Worm (Caenorhabditis elegans) whole organism, young adult: ENCODE results near the gene B0334.20.

ENCODE experiments used
- C06A6.2 ChIP-seq: fragments of 200-800 bp; sonication (Bioruptor generic); conservative IDR thresholded peaks from 2 replicates; pipeline ENCODE4 v1.3.6; 2022; ENCODE audit warnings: missing genetic modification characterization, missing compliant biosample characterization
- C17E4.6 ChIP-seq: fragments of 200-800 bp; sonication (Bioruptor generic); IDR thresholded peaks from 2 replicates; pipeline ENCODE4 v1.3.6; 2022; ENCODE audit warnings: missing genetic modification reagents, missing genetic modification characterization, missing compliant biosample characterization
- F22D6.2 ChIP-seq: sonication (generic microtip); optimal IDR thresholded peaks from 2 replicates; lab custom pipeline; 2016; ENCODE audit warnings: mild to moderate bottlenecking, missing genetic modification characterization, missing compliant biosample characterization
- F33H1.4 ChIP-seq: fragments of 200-800 bp; sonication (Bioruptor generic); IDR thresholded peaks from 2 replicates; pipeline ENCODE4 v1.3.6; 2022; ENCODE audit warnings: missing genetic modification reagents, missing genetic modification characterization, missing compliant biosample characterization
- F49E8.2 ChIP-seq: sonication (generic microtip); optimal IDR thresholded peaks from 3 replicates; lab custom pipeline; 2017; ENCODE audit warnings: missing genetic modification characterization, mild to moderate bottlenecking, missing compliant biosample characterization, antibody characterized with exemption, moderate library complexity; ENCODE audit not compliant: insufficient read depth
- F57A8.1 ChIP-seq: fragments of 200-800 bp; sonication (Bioruptor generic); optimal IDR thresholded peaks from 2 replicates; lab custom pipeline; 2018; ENCODE audit warnings: mild to moderate bottlenecking, missing genetic modification characterization, moderate library complexity, missing compliant biosample characterization
- F57C9.4 ChIP-seq: sonication (generic microtip); optimal IDR thresholded peaks from 2 replicates; lab custom pipeline; 2017; ENCODE audit warnings: mild to moderate bottlenecking, missing genetic modification characterization, missing compliant biosample characterization
- T07F8.4 ChIP-seq: sonication (generic microtip); optimal IDR thresholded peaks from 2 replicates; lab custom pipeline; 2016; ENCODE audit warnings: mild to moderate bottlenecking, missing genetic modification characterization, moderate library complexity, missing compliant biosample characterization
- Y67H2A.10 ChIP-seq: fragments of 200-800 bp; sonication (Bioruptor generic); conservative IDR thresholded peaks from 2 replicates; pipeline ENCODE4 v1.3.6; 2022; ENCODE audit warnings: missing genetic modification reagents, missing genetic modification characterization, missing compliant biosample characterization
- atf-7 ChIP-seq: sonication (generic microtip); optimal IDR thresholded peaks from 2 replicates; lab custom pipeline; 2017; ENCODE audit warnings: mild to moderate bottlenecking, missing genetic modification characterization, missing compliant biosample characterization
- attf-3 ChIP-seq: fragments of 200-800 bp; sonication (Bioruptor generic); conservative IDR thresholded peaks from 2 replicates; pipeline ENCODE4 v1.3.6; 2022; ENCODE audit warnings: missing genetic modification reagents, missing genetic modification characterization, missing compliant biosample characterization
- attf-5 ChIP-seq: fragments of 200-800 bp; sonication (Bioruptor generic); optimal IDR thresholded peaks from 2 replicates; lab custom pipeline; 2018; ENCODE audit warnings: mild to moderate bottlenecking, missing genetic modification characterization, missing compliant biosample characterization
- bed-2 ChIP-seq: fragments of 200-800 bp; sonication (Bioruptor generic); IDR thresholded peaks from 2 replicates; pipeline ENCODE4 v1.3.6; 2022; ENCODE audit warnings: missing genetic modification reagents, missing genetic modification characterization, missing compliant biosample characterization
- cebp-1 ChIP-seq, 2 experiments: fragments of 200-800 bp in 1 of 2; sonication (Bioruptor generic) in 1 of 2; sonication (generic microtip) in 1 of 2; IDR thresholded peaks in 1 of 2; optimal IDR thresholded peaks in 1 of 2; 2 replicates each; pipeline versions ENCODE4 v1.3.6 to Lab custom; 2017 to 2022; ENCODE audit warnings: missing compliant biosample characterization in 2 of 2, missing genetic modification characterization in 2 of 2, mild to moderate bottlenecking in 1 of 2, missing genetic modification reagents in 1 of 2, moderate library complexity in 1 of 2
- cebp-2 ChIP-seq: fragments of 200-800 bp; sonication (Bioruptor generic); IDR thresholded peaks from 2 replicates; pipeline ENCODE4 v1.3.6; 2022; ENCODE audit warnings: missing genetic modification characterization, missing compliant biosample characterization
- ceh-100 ChIP-seq: fragments of 200-800 bp; sonication (Bioruptor generic); IDR thresholded peaks from 2 replicates; pipeline ENCODE4 v1.3.6; 2022; ENCODE audit warnings: missing genetic modification reagents, missing genetic modification characterization, missing compliant biosample characterization
- die-1 ChIP-seq: sonication (generic microtip); optimal IDR thresholded peaks from 2 replicates; lab custom pipeline; 2016; ENCODE audit warnings: missing genotype, mild to moderate bottlenecking, missing genetic modification characterization, missing compliant biosample characterization
- dpl-1 ChIP-seq: fragments of 150-350 bp; optimal IDR thresholded peaks from 2 replicates; lab custom pipeline; 2014; ENCODE audit warnings: missing biosample characterization, missing genetic modification reagents, missing genetic modification characterization
- egl-18 ChIP-seq: fragments of 200-800 bp; sonication (Bioruptor generic); IDR thresholded peaks from 2 replicates; pipeline ENCODE4 v1.3.6; 2022; ENCODE audit warnings: missing genetic modification reagents, missing genetic modification characterization, missing compliant biosample characterization
- egl-44 ChIP-seq: fragments of 200-800 bp; sonication (Bioruptor generic); IDR thresholded peaks from 2 replicates; pipeline ENCODE4 v1.3.6; 2022; ENCODE audit warnings: missing genetic modification reagents, missing genetic modification characterization, missing compliant biosample characterization
- ekl-4 ChIP-seq: fragments of 200-800 bp; sonication (Bioruptor generic); IDR thresholded peaks from 2 replicates; pipeline ENCODE4 v1.3.6; 2022; ENCODE audit warnings: missing genetic modification reagents, missing genetic modification characterization, missing compliant biosample characterization
- hmg-1.2 ChIP-seq: fragments of 200-800 bp; sonication (Bioruptor generic); IDR thresholded peaks from 2 replicates; pipeline ENCODE4 v1.3.6; 2022; ENCODE audit warnings: missing genetic modification reagents, missing genetic modification characterization, missing compliant biosample characterization
- hrde-1 ChIP-seq: sonication (generic microtip); optimal IDR thresholded peaks from 2 replicates; lab custom pipeline; 2016; ENCODE audit warnings: missing genetic modification characterization, mild to moderate bottlenecking, missing compliant biosample characterization, moderate library complexity, missing genotype, missing genetic modification reagents, borderline replicate concordance
- lin-35 ChIP-seq, 3 experiments: fragments of 150-350 bp in 2 of 3; sonication (generic microtip) in 1 of 3; optimal IDR thresholded peaks; 2 replicates each; lab custom pipeline; 2014 to 2018; ENCODE audit warnings: missing biosample characterization in 3 of 3, missing genetic modification characterization in 3 of 3, missing genetic modification reagents in 3 of 3
- lsl-1 ChIP-seq: fragments of 200-800 bp; sonication (Bioruptor generic); optimal IDR thresholded peaks from 2 replicates; lab custom pipeline; 2018; ENCODE audit warnings: mild to moderate bottlenecking, missing genetic modification characterization, moderate library complexity, missing compliant biosample characterization
- madf-3 ChIP-seq: fragments of 200-800 bp; sonication (Bioruptor generic); IDR thresholded peaks from 2 replicates; pipeline ENCODE4 v1.3.6; 2022; ENCODE audit warnings: missing genetic modification reagents, missing genetic modification characterization, missing compliant biosample characterization
- madf-6 ChIP-seq: fragments of 200-800 bp; sonication (Bioruptor generic); IDR thresholded peaks from 2 replicates; pipeline ENCODE4 v1.3.6; 2022; ENCODE audit warnings: missing genetic modification reagents, missing genetic modification characterization, missing compliant biosample characterization
- mcd-1 ChIP-seq: fragments of 200-800 bp; sonication (Bioruptor generic); IDR thresholded peaks from 2 replicates; pipeline ENCODE4 v1.3.6; 2022; ENCODE audit warnings: missing genetic modification reagents, missing genetic modification characterization, missing compliant biosample characterization
- mes-4 ChIP-seq: sonication (generic microtip); optimal IDR thresholded peaks from 2 replicates; lab custom pipeline; 2016; ENCODE audit warnings: missing genotype, missing genetic modification characterization, missing compliant biosample characterization
- mxl-1 ChIP-seq: sonication (generic microtip); optimal IDR thresholded peaks from 2 replicates; lab custom pipeline; 2016; ENCODE audit warnings: missing genetic modification characterization, missing compliant biosample characterization
- nfya-1 ChIP-seq: sonication (generic microtip); optimal IDR thresholded peaks from 2 replicates; lab custom pipeline; 2017; ENCODE audit warnings: antibody characterized with exemption, missing compliant biosample characterization, missing genetic modification characterization, borderline replicate concordance; ENCODE audit not compliant: insufficient read depth
- nfyb-1 ChIP-seq: fragments of 200-800 bp; sonication (Bioruptor generic); IDR thresholded peaks from 2 replicates; pipeline ENCODE4 v1.3.6; 2022; ENCODE audit warnings: missing genetic modification reagents, missing genetic modification characterization, missing compliant biosample characterization
- nhr-120 ChIP-seq: fragments of 200-800 bp; sonication (Bioruptor generic); IDR thresholded peaks from 2 replicates; pipeline ENCODE4 v1.3.6; 2022; ENCODE audit warnings: missing genetic modification characterization, missing compliant biosample characterization
- nhr-80 ChIP-seq: sonication (generic microtip); optimal IDR thresholded peaks from 2 replicates; lab custom pipeline; 2016; ENCODE audit warnings: missing genetic modification characterization, missing compliant biosample characterization
- nhr-90 ChIP-seq: sonication (generic microtip); optimal IDR thresholded peaks from 2 replicates; lab custom pipeline; 2016; ENCODE audit warnings: missing genotype, mild to moderate bottlenecking, missing genetic modification characterization, missing compliant biosample characterization
- pbrm-1 ChIP-seq: fragments of 200-800 bp; sonication (Bioruptor generic); IDR thresholded peaks from 2 replicates; pipeline ENCODE4 v1.3.6; 2022; ENCODE audit warnings: missing genetic modification reagents, missing genetic modification characterization, missing compliant biosample characterization
- rec-8 ChIP-seq, 2 experiments: sonication (generic microtip); optimal IDR thresholded peaks; 2 replicates each; lab custom pipeline; 2016; ENCODE audit warnings: mild to moderate bottlenecking in 2 of 2, missing genetic modification characterization in 2 of 2, missing genetic modification reagents in 2 of 2, missing genotype in 2 of 2, missing biosample characterization in 1 of 2, missing compliant biosample characterization in 1 of 2, moderate library complexity in 1 of 2
- repo-1 ChIP-seq: sonication (generic microtip); optimal IDR thresholded peaks from 2 replicates; lab custom pipeline; 2017; ENCODE audit warnings: mild to moderate bottlenecking, missing genetic modification characterization, missing compliant biosample characterization
- sdz-38 ChIP-seq: sonication (generic microtip); optimal IDR thresholded peaks from 2 replicates; lab custom pipeline; 2016; ENCODE audit warnings: missing genotype, missing genetic modification characterization, missing compliant biosample characterization
- snpc-4 ChIP-seq, 5 experiments: fragments of 150-350 bp in 1 of 5; sonication (generic microtip) in 4 of 5; optimal IDR thresholded peaks; 2 replicates each; lab custom pipeline; 2014 to 2018; ENCODE audit warnings: missing genetic modification characterization in 5 of 5, missing biosample characterization in 3 of 5, antibody characterized with exemption in 2 of 5, mild to moderate bottlenecking in 2 of 5, missing compliant biosample characterization in 2 of 5, missing genotype in 2 of 5, moderate library complexity in 2 of 5, missing genetic modification reagents in 1 of 5
- somi-1 ChIP-seq: fragments of 200-800 bp; sonication (Bioruptor generic); optimal IDR thresholded peaks from 2 replicates; lab custom pipeline; 2018; ENCODE audit warnings: mild to moderate bottlenecking, missing genetic modification characterization, missing compliant biosample characterization
- tbp1 ChIP-seq: fragments of 200-800 bp; sonication (Bioruptor generic); optimal IDR thresholded peaks from 2 replicates; lab custom pipeline; 2018; ENCODE audit warnings: mild to moderate bottlenecking, missing genetic modification characterization, missing compliant biosample characterization
- tlf-1 ChIP-seq: fragments of 200-800 bp; sonication (Bioruptor generic); optimal IDR thresholded peaks from 2 replicates; lab custom pipeline; 2018; ENCODE audit warnings: mild to moderate bottlenecking, missing genetic modification characterization, missing compliant biosample characterization
- unc-62 ChIP-seq: fragments of 150-350 bp; optimal IDR thresholded peaks from 2 replicates; lab custom pipeline; 2014; ENCODE audit warnings: missing biosample characterization, missing genetic modification reagents, missing genetic modification characterization
- zfh-2 ChIP-seq: fragments of 200-800 bp; sonication (Bioruptor generic); conservative IDR thresholded peaks from 2 replicates; pipeline ENCODE4 v1.3.6; 2022; ENCODE audit warnings: missing genetic modification reagents, missing genetic modification characterization, missing compliant biosample characterization
- ztf-18 ChIP-seq: sonication (generic microtip); optimal IDR thresholded peaks from 2 replicates; lab custom pipeline; 2016; ENCODE audit warnings: missing genotype, mild to moderate bottlenecking, missing genetic modification characterization, missing compliant biosample characterization

B0334.20 gene

ce11 chrII:11459883-11460282 is 40.4 kb downstream of the B0334.20 start:
- TF ChIP-seq cebp-2 (GFP tag; lab: Robert Waterston, UW) (no peak), nhr-80 (tag; lab: Kevin White, UChicago) (peak; percentile 55), F57A8.1 (no peak)

ce11 chrII:11455715-11456114 is 44.5 kb downstream of the B0334.20 start:
- peak; percentile 68 for TF ChIP-seq hrde-1 (tag; lab: Kevin White, UChicago)
- TF ChIP-seq atf-7 (tag; lab: Kevin White, UChicago): no peak
- TF ChIP-seq C17E4.6 (GFP tag; lab: Robert Waterston, UW): no peak
- no peak for TF ChIP-seq nhr-90 (tag; lab: Kevin White, UChicago)
- peak; percentile 24 for TF ChIP-seq repo-1 (tag; lab: Kevin White, UChicago)
- no peak for TF ChIP-seq cebp-1 (GFP tag; IDR thresholded peaks at IDR 0.05; lab: Robert Waterston, UW)
- TF ChIP-seq cebp-1 (tag; optimal IDR thresholded peaks at IDR 0.05; lab: Kevin White, UChicago): peak; percentile 3
- no peak for TF ChIP-seq F22D6.2 (tag; lab: Kevin White, UChicago)
- TF ChIP-seq nhr-120 (GFP tag; lab: Robert Waterston, UW): no peak
- peak; percentile 69; the same call in 1 of the 2 replicates for TF ChIP-seq madf-3
- TF ChIP-seq tbp1 (GFP tag; lab: Kevin White, UChicago): peak; percentile 0
- peak; percentile 26; the same call in 1 of the 2 replicates for TF ChIP-seq F33H1.4 (GFP tag; lab: Robert Waterston, UW)
- TF ChIP-seq Y67H2A.10 (GFP tag; lab: Robert Waterston, UW): no peak
- no peak for TF ChIP-seq attf-5 (GFP tag; lab: Kevin White, UChicago)
- no peak for TF ChIP-seq lin-35 (GFP tag; optimal IDR thresholded peaks at IDR 0.05; lab: Kevin White, UChicago)
- TF ChIP-seq C06A6.2: no peak
- no peak for TF ChIP-seq somi-1
- no peak for TF ChIP-seq dpl-1
- TF ChIP-seq unc-62 (GFP tag; lab: Kevin White, UChicago): no peak
- no peak for TF ChIP-seq egl-18
- no peak for TF ChIP-seq ceh-100 (GFP tag; lab: Robert Waterston, UW)
- no peak for TF ChIP-seq attf-3
- TF ChIP-seq hmg-1.2 (GFP tag; lab: Robert Waterston, UW): peak; percentile 18; the same call in 1 of the 2 replicates
- peak; percentile 43; the same call in 1 of the 2 replicates for TF ChIP-seq egl-44 (GFP tag; lab: Robert Waterston, UW)
- peak; percentile 24; the same call in 1 of the 2 replicates for TF ChIP-seq mcd-1
- no peak for TF ChIP-seq mes-4 (tag; lab: Kevin White, UChicago)
- no peak for TF ChIP-seq bed-2 (GFP tag; lab: Robert Waterston, UW)
- peak; percentile 42 for TF ChIP-seq F49E8.2
- TF ChIP-seq madf-6 (GFP tag; lab: Robert Waterston, UW): peak; percentile 67
- peak; percentile 68; the same call in 1 of the 2 replicates for TF ChIP-seq ekl-4 (GFP tag; lab: Robert Waterston, UW)
- TF ChIP-seq nfyb-1 (GFP tag; lab: Robert Waterston, UW): no peak
- TF ChIP-seq snpc-4 (GFP tag; optimal IDR thresholded peaks at IDR 0.05; lab: Kevin White, UChicago): no peak
- TF ChIP-seq snpc-4 (tag; optimal IDR thresholded peaks at IDR 0.05; lab: Kevin White, UChicago): no peak
- no peak for TF ChIP-seq zfh-2 (GFP tag; lab: Robert Waterston, UW)
- no peak for TF ChIP-seq sdz-38 (tag; lab: Kevin White, UChicago)
- TF ChIP-seq pbrm-1: no peak
- TF ChIP-seq rec-8 (tag; optimal IDR thresholded peaks at IDR 0.05; lab: Kevin White, UChicago): no peak
- TF ChIP-seq T07F8.4 (tag; lab: Kevin White, UChicago): no peak
- TF ChIP-seq ztf-18 (tag; lab: Kevin White, UChicago): no peak
- no peak for TF ChIP-seq nfya-1
- no peak for TF ChIP-seq die-1
- TF ChIP-seq tlf-1 (GFP tag; lab: Kevin White, UChicago): peak; percentile 2
- TF ChIP-seq mxl-1 (tag; lab: Kevin White, UChicago): no peak
- no peak for TF ChIP-seq F57C9.4 (tag; lab: Kevin White, UChicago)
- no peak for TF ChIP-seq lsl-1 (GFP tag; lab: Kevin White, UChicago)
